Fruit fly (Drosophila melanogaster) Kc167 (cell line): ENCODE measurements around the gene Ugt35E2.

Experiments used
- h ChIP-seq: fragments of >200 bp; optimal IDR thresholded peaks from 3 replicates; lab custom pipeline; 2018; ENCODE audit warnings: missing external identifiers
- psq ChIP-seq: fragments of >200 bp; optimal IDR thresholded peaks from 2 replicates; lab custom pipeline; 2017; ENCODE audit warnings: missing external identifiers

- TF ChIP-seq psq (lab: Kevin White, UChicago) (no peak), h (lab: Kevin White, UChicago) (no peak)
These were observed 30.9 kb downstream of the Ugt35E2 start, which contains the start of gene mAcon2 for dm6 chr3R:11136877-11137276.
